Worm (Caenorhabditis elegans) whole organism, L1 larva: Measurements from ENCODE around the gene immt-2.

Experiments used
- C04F5.9 ChIP-seq: sonication (generic microtip); optimal IDR thresholded peaks from 2 replicates; lab custom pipeline; 2016; ENCODE audit warnings: missing genetic modification characterization, missing compliant biosample characterization
- C16A3.4 ChIP-seq: fragments of 150-350 bp; optimal IDR thresholded peaks from 2 replicates; lab custom pipeline; 2014; ENCODE audit warnings: missing biosample characterization, missing genetic modification characterization
- Y116A8C.19 ChIP-seq: sonication (generic microtip); optimal IDR thresholded peaks from 2 replicates; lab custom pipeline; 2016; ENCODE audit warnings: missing compliant biosample characterization, missing genetic modification characterization, borderline replicate concordance
- aha-1 ChIP-seq: fragments of 150-350 bp; optimal IDR thresholded peaks from 2 replicates; lab custom pipeline; 2014; ENCODE audit warnings: missing biosample characterization, missing genetic modification characterization
- alr-1 ChIP-seq: fragments of 200-800 bp; sonication (Bioruptor generic); optimal IDR thresholded peaks from 2 replicates; lab custom pipeline; 2018; ENCODE audit warnings: borderline replicate concordance, mild to moderate bottlenecking, missing genetic modification characterization, missing compliant biosample characterization
- ama-1 ChIP-seq: fragments of 150-350 bp; optimal IDR thresholded peaks from 2 replicates; lab custom pipeline; 2014
- blmp-1 ChIP-seq: fragments of 150-350 bp; optimal IDR thresholded peaks from 2 replicates; lab custom pipeline; 2014; ENCODE audit warnings: missing biosample characterization, missing genetic modification characterization
- ceh-82 ChIP-seq, 3 experiments: fragments of 150-350 bp in 1 of 3; sonication (generic microtip) in 2 of 3; optimal IDR thresholded peaks; 2 replicates each; lab custom pipeline; 2014 to 2017; ENCODE audit warnings: missing biosample characterization in 3 of 3, missing genetic modification characterization in 3 of 3
- ceh-88 ChIP-seq: fragments of 200-800 bp; sonication (Bioruptor generic); IDR thresholded peaks from 2 replicates; pipeline ENCODE4 v1.3.6; 2022; ENCODE audit warnings: missing genetic modification characterization, missing compliant biosample characterization
- ces-1 ChIP-seq: fragments of 150-350 bp; optimal IDR thresholded peaks from 2 replicates; lab custom pipeline; 2014; ENCODE audit warnings: missing biosample characterization, missing genetic modification reagents, missing genetic modification characterization
- dsc-1 ChIP-seq: sonication (generic microtip); optimal IDR thresholded peaks from 2 replicates; lab custom pipeline; 2016; ENCODE audit warnings: mild to moderate bottlenecking, missing genetic modification characterization, missing compliant biosample characterization
- efl-1 ChIP-seq, 4 experiments: fragments of 150-350 bp; optimal IDR thresholded peaks in 3 of 4; peaks in 1 of 4; 1 replicate in 1 of 4; 2 replicates in 3 of 4; lab custom pipeline; 2014; ENCODE audit warnings: missing biosample characterization in 2 of 4, missing genetic modification characterization in 2 of 4, missing genetic modification reagents in 2 of 4
- egl-27 ChIP-seq, 2 experiments: fragments of 150-350 bp in 1 of 2; sonication (generic microtip); optimal IDR thresholded peaks; 3 replicates each; lab custom pipeline; 2017 to 2018; ENCODE audit warnings: missing biosample characterization in 2 of 2, missing genetic modification characterization in 2 of 2, missing genetic modification reagents in 2 of 2
- elt-2 ChIP-seq: sonication (generic microtip); optimal IDR thresholded peaks from 2 replicates; lab custom pipeline; 2016; ENCODE audit warnings: missing genetic modification characterization, mild to moderate bottlenecking, inconsistent platforms, missing compliant biosample characterization, missing genetic modification reagents
- ets-5 ChIP-seq: fragments of 200-800 bp; sonication (Bioruptor generic); IDR thresholded peaks from 2 replicates; pipeline ENCODE4 v1.3.6; 2022; ENCODE audit warnings: missing genetic modification characterization, missing compliant biosample characterization
- fkh-10 ChIP-seq: sonication (generic microtip); optimal IDR thresholded peaks from 2 replicates; lab custom pipeline; 2017; ENCODE audit warnings: missing biosample characterization, missing genetic modification reagents, missing genetic modification characterization
- fkh-8 ChIP-seq: sonication (generic microtip); optimal IDR thresholded peaks from 2 replicates; lab custom pipeline; 2016; ENCODE audit warnings: mild to moderate bottlenecking, missing genetic modification characterization, missing compliant biosample characterization
- fos-1 ChIP-seq: fragments of 150-350 bp; optimal IDR thresholded peaks from 2 replicates; lab custom pipeline; 2014; ENCODE audit warnings: missing biosample characterization, missing genetic modification characterization
- grh-1 ChIP-seq: fragments of 200-800 bp; sonication (Bioruptor generic); IDR thresholded peaks from 2 replicates; pipeline ENCODE4 v1.3.6; 2022; ENCODE audit warnings: missing genetic modification reagents, missing genetic modification characterization, missing compliant biosample characterization
- hpl-2 ChIP-seq: fragments of 150-350 bp; optimal IDR thresholded peaks from 2 replicates; lab custom pipeline; 2014; ENCODE audit warnings: missing biosample characterization, missing genetic modification reagents, missing genetic modification characterization
- irx-1 ChIP-seq: sonication (generic microtip); optimal IDR thresholded peaks from 2 replicates; lab custom pipeline; 2016; ENCODE audit warnings: missing genetic modification characterization, missing compliant biosample characterization
- isw-1 ChIP-seq: fragments of 200-800 bp; sonication (Bioruptor generic); IDR thresholded peaks from 2 replicates; pipeline ENCODE4 v1.3.6; 2022; ENCODE audit warnings: missing genetic modification characterization, missing compliant biosample characterization
- jun-1 ChIP-seq: fragments of 150-350 bp; optimal IDR thresholded peaks from 2 replicates; lab custom pipeline; 2014; ENCODE audit warnings: missing biosample characterization, missing genetic modification reagents, missing genetic modification characterization
- lin-13 ChIP-seq: fragments of 150-350 bp; optimal IDR thresholded peaks from 2 replicates; lab custom pipeline; 2014; ENCODE audit warnings: missing biosample characterization, missing genetic modification reagents, missing genetic modification characterization
- lin-15B ChIP-seq: fragments of 150-350 bp; sonication (generic microtip); optimal IDR thresholded peaks from 3 replicates; lab custom pipeline; 2014; ENCODE audit warnings: missing biosample characterization, missing genetic modification characterization
- lin-35 ChIP-seq, 2 experiments: fragments of 150-350 bp; optimal IDR thresholded peaks; 2 replicates each; lab custom pipeline; 2014; ENCODE audit warnings: missing biosample characterization in 2 of 2, missing genetic modification characterization in 2 of 2, missing genetic modification reagents in 2 of 2
- lin-39 ChIP-seq: fragments of 150-350 bp; optimal IDR thresholded peaks from 2 replicates; lab custom pipeline; 2014; ENCODE audit warnings: missing biosample characterization, missing genetic modification reagents, missing genetic modification characterization
- mab-9 ChIP-seq: fragments of 200-800 bp; sonication (Bioruptor generic); IDR thresholded peaks from 2 replicates; pipeline ENCODE4 v1.3.6; 2022; ENCODE audit warnings: missing genetic modification reagents, missing genetic modification characterization, missing compliant biosample characterization
- mef-2 ChIP-seq: fragments of 150-350 bp; optimal IDR thresholded peaks from 2 replicates; lab custom pipeline; 2014; ENCODE audit warnings: missing biosample characterization, missing genetic modification characterization
- mep-1 ChIP-seq: fragments of 150-350 bp; optimal IDR thresholded peaks from 2 replicates; lab custom pipeline; 2014; ENCODE audit warnings: missing biosample characterization, missing genetic modification characterization
- nhr-19 ChIP-seq: fragments of 200-800 bp; sonication (Bioruptor generic); conservative IDR thresholded peaks from 2 replicates; pipeline ENCODE4 v1.3.6; 2022; ENCODE audit warnings: missing genetic modification characterization, missing compliant biosample characterization
- nhr-20 ChIP-seq: sonication (generic microtip); optimal IDR thresholded peaks from 2 replicates; lab custom pipeline; 2016; ENCODE audit warnings: mild to moderate bottlenecking, missing genetic modification characterization, missing compliant biosample characterization
- nhr-47 ChIP-seq: sonication (generic microtip); optimal IDR thresholded peaks from 2 replicates; lab custom pipeline; 2016; ENCODE audit warnings: mild to moderate bottlenecking, missing genetic modification characterization, moderate library complexity, missing compliant biosample characterization
- nhr-71 ChIP-seq: sonication (generic microtip); optimal IDR thresholded peaks from 2 replicates; lab custom pipeline; 2016; ENCODE audit warnings: mild to moderate bottlenecking, missing genetic modification characterization, moderate library complexity, missing compliant biosample characterization
- nhr-84 ChIP-seq: sonication (generic microtip); optimal IDR thresholded peaks from 2 replicates; lab custom pipeline; 2017; ENCODE audit warnings: missing biosample characterization, missing genetic modification characterization
- nhr-85 ChIP-seq: sonication (generic microtip); peaks from one replicate; lab custom pipeline; 2016; ENCODE audit warnings: missing genetic modification characterization, inconsistent platforms, missing compliant biosample characterization
- nhr-90 ChIP-seq: sonication (generic microtip); optimal IDR thresholded peaks from 2 replicates; lab custom pipeline; 2016; ENCODE audit warnings: mild to moderate bottlenecking, missing genetic modification characterization, missing compliant biosample characterization; ENCODE audit not compliant: poor library complexity
- skn-1 ChIP-seq: fragments of 150-350 bp; optimal IDR thresholded peaks from 2 replicates; lab custom pipeline; 2014; ENCODE audit warnings: missing biosample characterization, missing genetic modification characterization
- sox-4 ChIP-seq: sonication (generic microtip); optimal IDR thresholded peaks from 2 replicates; lab custom pipeline; 2016; ENCODE audit warnings: missing genetic modification characterization, missing compliant biosample characterization
- sptf-1 ChIP-seq: fragments of 150-350 bp; optimal IDR thresholded peaks from 2 replicates; lab custom pipeline; 2014; ENCODE audit warnings: missing biosample characterization, missing genetic modification characterization
- sup-37 ChIP-seq: fragments of 200-800 bp; sonication (Bioruptor generic); optimal IDR thresholded peaks from 2 replicates; lab custom pipeline; 2018; ENCODE audit warnings: mild to moderate bottlenecking, missing genetic modification characterization, missing compliant biosample characterization
- tbx-2 ChIP-seq: sonication (generic microtip); optimal IDR thresholded peaks from 2 replicates; lab custom pipeline; 2016; ENCODE audit warnings: missing genetic modification characterization, missing compliant biosample characterization
- tlp-1 ChIP-seq: fragments of 150-350 bp; optimal IDR thresholded peaks from 2 replicates; lab custom pipeline; 2014; ENCODE audit warnings: missing biosample characterization, missing genetic modification characterization
- unc-130 ChIP-seq: fragments of 150-350 bp; optimal IDR thresholded peaks from 2 replicates; lab custom pipeline; 2017; ENCODE audit warnings: missing biosample characterization, missing genetic modification characterization, inconsistent platforms
- unc-98 ChIP-seq: fragments of 200-800 bp; sonication (Bioruptor generic); IDR thresholded peaks from 2 replicates; pipeline ENCODE4 v1.3.6; 2022; ENCODE audit warnings: missing genetic modification characterization, missing compliant biosample characterization
- zag-1 ChIP-seq: fragments of 150-350 bp; optimal IDR thresholded peaks from 2 replicates; lab custom pipeline; 2014; ENCODE audit warnings: missing biosample characterization, missing genetic modification characterization
- zip-4 ChIP-seq: fragments of 200-800 bp; sonication (Bioruptor generic); optimal IDR thresholded peaks from 2 replicates; lab custom pipeline; 2018; ENCODE audit warnings: mild to moderate bottlenecking, missing genetic modification characterization, moderate library complexity, missing compliant biosample characterization
- ztf-11 ChIP-seq, 2 experiments: sonication (generic microtip); optimal IDR thresholded peaks; 2 replicates each; lab custom pipeline; 2016 to 2017; ENCODE audit warnings: missing genetic modification characterization in 2 of 2, missing biosample characterization in 1 of 2, missing compliant biosample characterization in 1 of 2
- ztf-4 ChIP-seq: fragments of 150-350 bp; optimal IDR thresholded peaks from 2 replicates; lab custom pipeline; 2014; ENCODE audit warnings: missing biosample characterization, missing genetic modification characterization

immt-2 gene

ce11 chrV:16812371-16812770 is 23.3 kb downstream of the immt-2 start:
- TF ChIP-seq fkh-8 (tag; lab: Kevin White, UChicago) (no peak), tlp-1 (tag; lab: Kevin White, UChicago) (no peak), grh-1 (GFP tag; lab: Robert Waterston, UW) (no peak), fkh-10 (GFP tag; lab: Kevin White, UChicago) (no peak), lin-15B (tag; lab: Kevin White, UChicago) (no peak), nhr-71 (tag; lab: Kevin White, UChicago) (no peak), Y116A8C.19 (tag; lab: Kevin White, UChicago) (no peak), hpl-2 (no peak), alr-1 (tag; lab: Kevin White, UChicago) (no peak)

- TF ChIP-seq ztf-4 (tag; lab: Kevin White, UChicago) (peak; percentile 19), mef-2 (no peak), nhr-84 (tag; lab: Kevin White, UChicago) (no peak), elt-2 (peak; percentile 28), nhr-90 (no peak), ztf-11 (tag; optimal IDR thresholded peaks at IDR 0.05; lab: Kevin White, UChicago) (no peak), sup-37 (GFP tag; lab: Kevin White, UChicago) (no peak), nhr-19 (GFP tag; lab: Robert Waterston, UW) (peak; percentile 8; the same call in 1 of the 2 replicates), lin-39 (tag; lab: Kevin White, UChicago) (no peak), mep-1 (tag; lab: Kevin White, UChicago) (peak; percentile 3), lin-15B (tag; lab: Kevin White, UChicago) (no peak), mab-9 (GFP tag; lab: Robert Waterston, UW) (no peak), ces-1 (GFP tag; lab: Kevin White, UChicago) (no peak), lin-13 (GFP tag; lab: Kevin White, UChicago) (no peak), sox-4 (tag; lab: Kevin White, UChicago) (no peak), nhr-20 (tag; lab: Kevin White, UChicago) (peak; percentile 45), unc-130 (tag; lab: Kevin White, UChicago) (no peak), tbx-2 (tag; lab: Kevin White, UChicago) (no peak), jun-1 (no peak), C04F5.9 (no peak), zag-1 (no peak), zip-4 (GFP tag; lab: Kevin White, UChicago) (no peak), ceh-88 (GFP tag; lab: Robert Waterston, UW) (no peak), nhr-71 (tag; lab: Kevin White, UChicago) (peak; percentile 33), efl-1 (optimal IDR thresholded peaks at IDR 0.05; lab: Kevin White, UChicago) (no peak), efl-1 (GFP tag; optimal IDR thresholded peaks at IDR 0.05 in 1 of 2; lab: Kevin White, UChicago) (no peak), fkh-10 (GFP tag; lab: Kevin White, UChicago) (no peak), tlp-1 (tag; lab: Kevin White, UChicago) (no peak), aha-1 (no peak), egl-27 (tag; optimal IDR thresholded peaks at IDR 0.05; lab: Kevin White, UChicago) (no peak), alr-1 (tag; lab: Kevin White, UChicago) (no peak), dsc-1 (no peak), sptf-1 (tag; lab: Kevin White, UChicago) (no peak), ets-5 (GFP tag; lab: Robert Waterston, UW) (no peak), unc-98 (GFP tag; lab: Robert Waterston, UW) (no peak), grh-1 (GFP tag; lab: Robert Waterston, UW) (no peak), blmp-1 (tag; lab: Kevin White, UChicago) (peak; percentile 25), nhr-47 (tag; lab: Kevin White, UChicago) (no peak), ama-1 (lab: Kevin White, UChicago) (peak; percentile 3), fos-1 (tag; lab: Kevin White, UChicago) (no peak), irx-1 (tag; lab: Kevin White, UChicago) (no peak), lin-35 (GFP tag; optimal IDR thresholded peaks at IDR 0.05; lab: Kevin White, UChicago) (peak in 1 of 2 experiments; percentile 43), skn-1 (tag; lab: Kevin White, UChicago) (no peak), nhr-85 (peak; percentile 86), ceh-82 (tag; optimal IDR thresholded peaks at IDR 0.05; lab: Kevin White, UChicago) (no peak), isw-1 (no peak), C16A3.4 (tag; lab: Kevin White, UChicago) (no peak)
These were observed 25.6 kb downstream of the immt-2 start for ce11 chrV:16814541-16815207.
